Worm (Caenorhabditis elegans) whole organism, L4 larva: Measurements from ENCODE around the gene exc-1.
A peak's percentile ranks its signal among the peaks of the same experiment; 100 is the strongest.

Source experiments
- D1046.2 ChIP-seq: fragments of 200-800 bp; sonication (Bioruptor generic); IDR thresholded peaks from 2 replicates; pipeline ENCODE4 v1.3.6; 2022; ENCODE audit warnings: missing genetic modification characterization, missing compliant biosample characterization
- F44E2.7 ChIP-seq: fragments of 200-800 bp; sonication (Bioruptor generic); IDR thresholded peaks from 2 replicates; pipeline ENCODE4 v2.1.2; 2022; ENCODE audit warnings: missing genetic modification characterization, missing compliant biosample characterization
- R02D3.7 ChIP-seq: fragments of 150-350 bp; sonication (generic microtip); optimal IDR thresholded peaks from 3 replicates; lab custom pipeline; 2014; ENCODE audit warnings: missing biosample characterization, missing genetic modification characterization
- T26A8.4 ChIP-seq: fragments of 200-800 bp; sonication (Bioruptor generic); IDR thresholded peaks from 2 replicates; pipeline ENCODE4 v1.3.6; 2022; ENCODE audit warnings: missing genetic modification characterization, missing compliant biosample characterization
- Y105C5A.15 ChIP-seq: fragments of 200-800 bp; sonication (Bioruptor generic); IDR thresholded peaks from 2 replicates; pipeline ENCODE4 v1.3.6; 2022; ENCODE audit warnings: missing genetic modification characterization, missing compliant biosample characterization
- Y5F2A.4 ChIP-seq: fragments of 200-800 bp; sonication (Bioruptor generic); optimal IDR thresholded peaks from 2 replicates; lab custom pipeline; 2018; ENCODE audit warnings: mild to moderate bottlenecking, missing genetic modification characterization, missing compliant biosample characterization
- ZK337.2 ChIP-seq: fragments of 200-800 bp; sonication (Bioruptor generic); IDR thresholded peaks from 2 replicates; pipeline ENCODE4 v1.3.6; 2022; ENCODE audit warnings: missing genetic modification reagents, missing genetic modification characterization, missing compliant biosample characterization
- aha-1 ChIP-seq: fragments of 150-350 bp; peaks from one replicate; lab custom pipeline; 2014; ENCODE audit warnings: missing biosample characterization, missing genetic modification characterization
- ama-1 ChIP-seq: fragments of 150-350 bp; optimal IDR thresholded peaks from 2 replicates; lab custom pipeline; 2014; ENCODE audit warnings: inconsistent platforms, mixed read lengths
- ceh-20 ChIP-seq: fragments of 200-800 bp; sonication (Bioruptor generic); IDR thresholded peaks from 2 replicates; pipeline ENCODE4 v1.3.6; 2022; ENCODE audit warnings: missing genetic modification reagents, missing genetic modification characterization, missing compliant biosample characterization
- ceh-28 ChIP-seq: fragments of 150-350 bp; optimal IDR thresholded peaks from 2 replicates; lab custom pipeline; 2014; ENCODE audit warnings: missing biosample characterization, missing genetic modification reagents, missing genetic modification characterization
- ces-1 ChIP-seq: fragments of 150-350 bp; sonication (generic microtip); optimal IDR thresholded peaks from 4 replicates; lab custom pipeline; 2014; ENCODE audit warnings: missing biosample characterization, missing genetic modification reagents, missing genetic modification characterization
- daf-12 ChIP-seq: fragments of 150-350 bp; optimal IDR thresholded peaks from 2 replicates; lab custom pipeline; 2014; ENCODE audit warnings: missing biosample characterization, missing genetic modification reagents, missing genetic modification characterization
- daf-16 ChIP-seq, 3 experiments: sonication (generic microtip); optimal IDR thresholded peaks; 2 replicates each; lab custom pipeline; 2016 to 2017; ENCODE audit warnings: missing genetic modification characterization in 3 of 3, missing genetic modification reagents in 3 of 3, mild to moderate bottlenecking in 2 of 3, missing compliant biosample characterization in 2 of 3, missing biosample characterization in 1 of 3, moderate library complexity in 1 of 3
- daf-19 ChIP-seq: fragments of 200-800 bp; sonication (Bioruptor generic); conservative IDR thresholded peaks from 2 replicates; pipeline ENCODE4 v1.3.6; 2022; ENCODE audit warnings: missing genetic modification characterization, missing compliant biosample characterization
- dmd-8 ChIP-seq: fragments of 200-800 bp; sonication (Bioruptor generic); IDR thresholded peaks from 2 replicates; pipeline ENCODE4 v1.3.6; 2022; ENCODE audit warnings: missing genetic modification characterization, missing compliant biosample characterization
- dmd-9 ChIP-seq: fragments of 200-800 bp; sonication (Bioruptor generic); IDR thresholded peaks from 2 replicates; pipeline ENCODE4 v1.3.6; 2022; ENCODE audit warnings: missing genetic modification reagents, missing genetic modification characterization, missing compliant biosample characterization
- dve-1 ChIP-seq: sonication (generic microtip); optimal IDR thresholded peaks from 2 replicates; lab custom pipeline; 2017; ENCODE audit warnings: antibody characterized with exemption, mild to moderate bottlenecking, missing genetic modification characterization, missing compliant biosample characterization; ENCODE audit not compliant: insufficient read depth
- fos-1 ChIP-seq: fragments of 150-350 bp; optimal IDR thresholded peaks from 2 replicates; lab custom pipeline; 2014; ENCODE audit warnings: missing biosample characterization, missing genetic modification characterization
- gei-8 ChIP-seq: fragments of 200-800 bp; sonication (Bioruptor generic); optimal IDR thresholded peaks from 2 replicates; lab custom pipeline; 2018; ENCODE audit warnings: mild to moderate bottlenecking, missing genetic modification characterization, missing compliant biosample characterization
- hlh-30 ChIP-seq: sonication (generic microtip); optimal IDR thresholded peaks from 2 replicates; lab custom pipeline; 2017; ENCODE audit warnings: antibody characterized with exemption, mild to moderate bottlenecking, missing genetic modification characterization, missing compliant biosample characterization; ENCODE audit not compliant: insufficient read depth
- hmg-1.1 ChIP-seq: fragments of 200-800 bp; sonication (Bioruptor generic); IDR thresholded peaks from 2 replicates; pipeline ENCODE4 v1.3.6; 2022; ENCODE audit warnings: missing genetic modification reagents, missing genetic modification characterization, missing compliant biosample characterization
- lim-7 ChIP-seq: fragments of 200-800 bp; sonication (Bioruptor generic); IDR thresholded peaks from 2 replicates; pipeline ENCODE4 v1.3.6; 2022; ENCODE audit warnings: missing genetic modification characterization, missing compliant biosample characterization
- lin-13 ChIP-seq: fragments of 150-350 bp; optimal IDR thresholded peaks from 2 replicates; lab custom pipeline; 2014; ENCODE audit warnings: missing biosample characterization, missing genetic modification reagents, missing genetic modification characterization
- lin-38 ChIP-seq: fragments of 200-800 bp; sonication (Bioruptor generic); IDR thresholded peaks from 2 replicates; pipeline ENCODE4 v1.3.6; 2022; ENCODE audit warnings: missing genetic modification reagents, missing genetic modification characterization, missing compliant biosample characterization
- lin-39 ChIP-seq: fragments of 150-350 bp; optimal IDR thresholded peaks from 2 replicates; lab custom pipeline; 2014; ENCODE audit warnings: missing biosample characterization, missing genetic modification reagents, missing genetic modification characterization
- lsy-2 ChIP-seq, 2 experiments: fragments of 150-350 bp in 1 of 2; sonication (generic microtip) in 1 of 2; optimal IDR thresholded peaks; 2 replicates each; lab custom pipeline; 2014 to 2017; ENCODE audit warnings: missing biosample characterization in 2 of 2, missing genetic modification characterization in 2 of 2
- madf-5 ChIP-seq, 2 experiments: fragments of 200-800 bp; sonication (Bioruptor generic); IDR thresholded peaks; 2 replicates each; pipeline ENCODE4 v1.3.6; 2022; ENCODE audit warnings: missing compliant biosample characterization in 2 of 2, missing genetic modification characterization in 2 of 2
- mep-1 ChIP-seq: fragments of 150-350 bp; sonication (generic microtip); optimal IDR thresholded peaks from 3 replicates; lab custom pipeline; 2014; ENCODE audit warnings: missing biosample characterization, missing genetic modification characterization
- mxl-3 ChIP-seq: fragments of 200-800 bp; sonication (Bioruptor generic); optimal IDR thresholded peaks from 2 replicates; lab custom pipeline; 2018; ENCODE audit warnings: mild to moderate bottlenecking, missing genetic modification characterization, missing compliant biosample characterization
- nhr-11 ChIP-seq: fragments of 150-350 bp; optimal IDR thresholded peaks from 2 replicates; lab custom pipeline; 2014; ENCODE audit warnings: missing biosample characterization, missing genetic modification characterization
- nhr-28 ChIP-seq: fragments of 150-350 bp; optimal IDR thresholded peaks from 2 replicates; lab custom pipeline; 2014; ENCODE audit warnings: missing biosample characterization, missing genetic modification characterization
- nhr-41 ChIP-seq: fragments of 200-800 bp; sonication (Bioruptor generic); IDR thresholded peaks from 2 replicates; pipeline ENCODE4 v1.3.6; 2022; ENCODE audit warnings: missing genetic modification reagents, missing genetic modification characterization, missing compliant biosample characterization
- nhr-48 ChIP-seq: sonication (generic microtip); optimal IDR thresholded peaks from 2 replicates; lab custom pipeline; 2016; ENCODE audit warnings: mild to moderate bottlenecking, missing genetic modification characterization, missing compliant biosample characterization
- nhr-6 ChIP-seq: fragments of 150-350 bp; optimal IDR thresholded peaks from 2 replicates; lab custom pipeline; 2014; ENCODE audit warnings: missing biosample characterization, missing genetic modification characterization
- pha-4 ChIP-seq, 2 experiments: fragments of 150-350 bp in 1 of 2; fragments of 200-800 bp in 1 of 2; sonication (Bioruptor generic) in 1 of 2; IDR thresholded peaks in 1 of 2; optimal IDR thresholded peaks in 1 of 2; 2 replicates each; pipeline versions ENCODE4 v1.3.6 to Lab custom; 2014 to 2022; ENCODE audit warnings: missing genetic modification characterization in 2 of 2, missing genetic modification reagents in 2 of 2, missing biosample characterization in 1 of 2, missing compliant biosample characterization in 1 of 2
- rbr-2 ChIP-seq: sonication (generic microtip); optimal IDR thresholded peaks from 2 replicates; lab custom pipeline; 2016; ENCODE audit warnings: missing genotype, missing genetic modification characterization, missing compliant biosample characterization
- saeg-2 ChIP-seq: fragments of 200-800 bp; sonication (Bioruptor generic); IDR thresholded peaks from 2 replicates; pipeline ENCODE4 v1.3.6; 2022; ENCODE audit warnings: missing genetic modification reagents, missing genetic modification characterization, missing compliant biosample characterization
- tra-1 ChIP-seq: fragments of 200-800 bp; sonication (Bioruptor generic); IDR thresholded peaks from 2 replicates; pipeline ENCODE4 v1.3.6; 2022; ENCODE audit warnings: missing genetic modification reagents, missing genetic modification characterization, missing compliant biosample characterization
- unc-130 ChIP-seq: sonication (generic microtip); optimal IDR thresholded peaks from 2 replicates; lab custom pipeline; 2016; ENCODE audit warnings: missing genetic modification reagents, missing genetic modification characterization, missing compliant biosample characterization
- unc-62 ChIP-seq, 3 experiments: fragments of 150-350 bp in 1 of 3; sonication (generic microtip); optimal IDR thresholded peaks in 2 of 3; peaks in 1 of 3; 1 replicate in 1 of 3; 2 replicates in 2 of 3; lab custom pipeline; 2014 to 2017; ENCODE audit warnings: missing biosample characterization in 3 of 3, missing genetic modification characterization in 3 of 3, missing genetic modification reagents in 3 of 3, missing genotype in 1 of 3
- vab-7 ChIP-seq: fragments of 200-800 bp; sonication (Bioruptor generic); IDR thresholded peaks from 2 replicates; pipeline ENCODE4 v1.3.6; 2022; ENCODE audit warnings: missing genetic modification reagents, missing genetic modification characterization, missing compliant biosample characterization
- zip-2 ChIP-seq: fragments of 150-350 bp; optimal IDR thresholded peaks from 2 replicates; lab custom pipeline; 2014; ENCODE audit warnings: missing biosample characterization, missing genetic modification characterization
- ztf-11 ChIP-seq: fragments of 150-350 bp; optimal IDR thresholded peaks from 2 replicates; lab custom pipeline; 2014; ENCODE audit warnings: missing biosample characterization, missing genetic modification characterization
- ztf-7 ChIP-seq: fragments of 150-350 bp; optimal IDR thresholded peaks from 2 replicates; lab custom pipeline; 2014; ENCODE audit warnings: missing biosample characterization, missing genetic modification characterization

The exc-1 gene

ce11 chrX:15494154-15494553 is 16.9 kb upstream of the exc-1 start:
- no peak for TF ChIP-seq daf-16 (GFP tag; optimal IDR thresholded peaks at IDR 0.05; lab: Kevin White, UChicago)
- peak; percentile 58 for TF ChIP-seq daf-16 (tag; optimal IDR thresholded peaks at IDR 0.05; lab: Kevin White, UChicago)
- TF ChIP-seq T26A8.4 (GFP tag; lab: Robert Waterston, UW): no peak
- TF ChIP-seq dve-1 (tag; lab: Kevin White, UChicago): peak; percentile 71
- TF ChIP-seq mep-1 (tag; lab: Kevin White, UChicago): peak; percentile 32
- peak; percentile 16 for TF ChIP-seq aha-1
- no peak for TF ChIP-seq D1046.2 (GFP tag; lab: Robert Waterston, UW)
- TF ChIP-seq nhr-28 (tag; lab: Kevin White, UChicago): peak; percentile 50
- peak; percentile 10 for TF ChIP-seq hlh-30 (tag; lab: Kevin White, UChicago)

ce11 chrX:15493322-15493721 is 16.1 kb upstream of the exc-1 start, which contains the start of gene gob-1:
Gene gob-1 (plus strand): TSS chrX:15493602.
- TF ChIP-seq unc-62 (GFP tag; optimal IDR thresholded peaks at IDR 0.05 in 1 of 2; lab: Kevin White, UChicago): peak in 1 of 2 experiments; percentile 27
- no peak for TF ChIP-seq unc-62 (tag; optimal IDR thresholded peaks at IDR 0.05; lab: Kevin White, UChicago)
- no peak for TF ChIP-seq mxl-3 (GFP tag; lab: Kevin White, UChicago)
- no peak for TF ChIP-seq hmg-1.1 (GFP tag; lab: Robert Waterston, UW)
- TF ChIP-seq daf-16 (GFP tag; optimal IDR thresholded peaks at IDR 0.05; lab: Kevin White, UChicago): no peak
- peak; percentile 38 for TF ChIP-seq daf-16 (tag; optimal IDR thresholded peaks at IDR 0.05; lab: Kevin White, UChicago)
- TF ChIP-seq ceh-28: peak; percentile 76
- peak; percentile 79 for TF ChIP-seq aha-1

- TF ChIP-seq nhr-6: peak; percentile 50
- TF ChIP-seq daf-19 (GFP tag; lab: Robert Waterston, UW): no peak
- TF ChIP-seq tra-1 (GFP tag; lab: Robert Waterston, UW): no peak
- no peak for TF ChIP-seq fos-1 (tag; lab: Kevin White, UChicago)
- TF ChIP-seq gei-8: no peak
- peak; percentile 69 to 84 for TF ChIP-seq lsy-2 (tag; optimal IDR thresholded peaks at IDR 0.05; lab: Kevin White, UChicago)
- peak; percentile 90 for TF ChIP-seq lin-13
- TF ChIP-seq vab-7 (GFP tag; lab: Robert Waterston, UW): no peak
- peak; percentile 73; the same call in 1 of the 2 replicates for TF ChIP-seq dmd-9
- peak; percentile 4 for TF ChIP-seq ama-1 (lab: Kevin White, UChicago)
- TF ChIP-seq dve-1 (tag; lab: Kevin White, UChicago): peak; percentile 94
- TF ChIP-seq Y5F2A.4 (GFP tag; lab: Kevin White, UChicago): no peak
- TF ChIP-seq ceh-20 (GFP tag; lab: Robert Waterston, UW): peak; percentile 69; the same call in 1 of the 2 replicates
- TF ChIP-seq unc-130 (GFP tag; lab: Kevin White, UChicago): no peak
- peak; percentile 65 for TF ChIP-seq nhr-48 (tag; lab: Kevin White, UChicago)
- peak; percentile 26 for TF ChIP-seq ztf-7 (tag; lab: Kevin White, UChicago)
- peak; percentile 84 for TF ChIP-seq saeg-2 (GFP tag; lab: Robert Waterston, UW)
- TF ChIP-seq madf-5 (GFP tag; IDR thresholded peaks at IDR 0.05; lab: Robert Waterston, UW): no peak
- no peak for TF ChIP-seq zip-2 (tag; lab: Kevin White, UChicago)
- TF ChIP-seq dmd-8 (GFP tag; lab: Robert Waterston, UW): no peak
- TF ChIP-seq nhr-11 (tag; lab: Kevin White, UChicago): peak; percentile 62
- TF ChIP-seq R02D3.7 (tag; lab: Kevin White, UChicago): no peak
- TF ChIP-seq daf-12 (tag; lab: Kevin White, UChicago): no peak
- peak; percentile 12 for TF ChIP-seq ces-1 (GFP tag; lab: Kevin White, UChicago)
- no peak for TF ChIP-seq lin-39
- TF ChIP-seq rbr-2 (tag; lab: Kevin White, UChicago): peak; percentile 87
- TF ChIP-seq unc-62 (GFP tag; optimal IDR thresholded peaks at IDR 0.05 in 1 of 2; lab: Kevin White, UChicago): no peak
- TF ChIP-seq unc-62 (tag; optimal IDR thresholded peaks at IDR 0.05; lab: Kevin White, UChicago): no peak
- TF ChIP-seq ZK337.2 (GFP tag; lab: Robert Waterston, UW): no peak
- no peak for TF ChIP-seq lin-38 (GFP tag; lab: Robert Waterston, UW)
- TF ChIP-seq F44E2.7: no peak
- no peak for TF ChIP-seq ztf-11 (tag; lab: Kevin White, UChicago)
- peak; percentile 53; the same call in 1 of the 2 replicates for TF ChIP-seq pha-4 (GFP tag; IDR thresholded peaks at IDR 0.05; lab: Robert Waterston, UW)
- no peak for TF ChIP-seq pha-4 (tag; optimal IDR thresholded peaks at IDR 0.05; lab: Kevin White, UChicago)
- no peak for TF ChIP-seq nhr-41 (GFP tag; lab: Robert Waterston, UW)
- TF ChIP-seq daf-16 (GFP tag; optimal IDR thresholded peaks at IDR 0.05; lab: Kevin White, UChicago): peak in 1 of 2 experiments; percentile 59
- peak; percentile 35 for TF ChIP-seq daf-16 (tag; optimal IDR thresholded peaks at IDR 0.05; lab: Kevin White, UChicago)
- TF ChIP-seq Y105C5A.15: no peak
- no peak for TF ChIP-seq lim-7 (GFP tag; lab: Robert Waterston, UW)
Observed at ce11 chrX:15492759-15493158, 15.6 kb upstream of the exc-1 start.
